Fruit fly (Drosophila melanogaster): ENCODE results near the gene CG31115.
A peak's percentile ranks its signal among the peaks of the same experiment; 100 is the strongest.

CG31115 gene

DNA sequence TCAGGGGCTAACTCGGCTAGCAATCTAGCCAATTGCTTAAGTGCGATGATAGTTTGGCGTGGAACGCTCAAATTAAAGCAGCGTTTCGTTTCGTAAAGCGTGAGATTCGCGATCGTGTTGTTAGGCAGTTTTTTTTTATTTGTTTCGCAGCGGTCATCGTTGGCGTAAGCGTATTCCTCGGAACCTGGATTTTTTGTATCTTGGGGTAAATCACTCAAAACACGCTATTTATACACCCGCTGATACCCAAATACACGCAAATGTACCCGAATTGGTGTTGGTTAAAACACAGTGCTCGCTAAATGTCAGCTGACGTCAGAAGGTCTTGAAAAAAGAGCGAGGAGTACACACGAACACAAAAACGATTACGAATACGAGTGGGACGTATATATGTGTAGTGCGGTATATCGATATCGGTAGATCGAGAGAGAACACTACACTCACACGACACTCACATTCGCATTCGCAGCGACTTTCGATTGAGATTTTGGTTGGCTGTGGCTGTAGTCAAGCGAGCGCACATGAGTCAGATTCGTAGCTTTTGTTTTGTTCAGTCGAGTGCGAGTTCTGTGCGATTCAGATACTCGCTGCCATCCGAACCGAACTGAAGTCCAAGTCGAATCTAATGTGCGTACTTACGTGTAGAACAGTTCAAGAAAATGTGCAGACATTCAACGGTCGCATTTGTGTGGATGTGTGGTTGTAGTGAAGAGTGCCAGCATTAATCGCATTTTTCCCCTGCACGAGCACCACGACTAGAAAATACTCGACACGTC, 13.2 kb downstream of the CG31115 start (continued):
- TF ChIP-seq D19A (tag; optimal IDR thresholded peaks at IDR 0.05) = no peak
- no peak for TF ChIP-seq HLH4C (GFP tag; IDR thresholded peaks at IDR 0.05; ENCODE audit: partially characterized antibody)
- TF ChIP-seq chinmo (GFP tag; IDR thresholded peaks at IDR 0.05; ENCODE audit: partially characterized antibody) = no peak
- no peak for TF ChIP-seq H15 (GFP tag; IDR thresholded peaks at IDR 0.05)
- no peak for TF ChIP-seq CG11247 (GFP tag; IDR thresholded peaks at IDR 0.05)
- no peak for TF ChIP-seq CG15269 (tag; optimal IDR thresholded peaks at IDR 0.05)
- no peak for TF ChIP-seq repo (GFP tag; optimal IDR thresholded peaks at IDR 0.05)
- no peak for TF ChIP-seq mam (GFP tag; optimal IDR thresholded peaks at IDR 0.05)
- no peak for TF ChIP-seq CG1792 (GFP tag; optimal IDR thresholded peaks at IDR 0.05)
- no peak for TF ChIP-seq ken (GFP tag; IDR thresholded peaks at IDR 0.05)
- peak; percentile 49 for TF ChIP-seq gfzf (GFP tag; optimal IDR thresholded peaks at IDR 0.05)
- TF ChIP-seq corto (GFP tag; optimal IDR thresholded peaks at IDR 0.05) = peak; percentile 58
- no peak for TF ChIP-seq CG17328 (GFP tag; IDR thresholded peaks at IDR 0.05)
- no peak for TF ChIP-seq Doc3 (GFP tag; IDR thresholded peaks at IDR 0.05; ENCODE audit: partially characterized antibody)
- TF ChIP-seq CG9609 (GFP tag; optimal IDR thresholded peaks at IDR 0.05) = no peak
- peak; percentile 10 for TF ChIP-seq HmgD (GFP tag; optimal IDR thresholded peaks at IDR 0.05)
- peak; percentile 72 for TF ChIP-seq lab (GFP tag; optimal IDR thresholded peaks at IDR 0.05)
- no peak for TF ChIP-seq Sox102F (GFP tag; optimal IDR thresholded peaks at IDR 0.05)
- TF ChIP-seq CG1024 (GFP tag; IDR thresholded peaks at IDR 0.05) = no peak
- TF ChIP-seq stc (GFP tag; IDR thresholded peaks at IDR 0.05) = no peak
- TF ChIP-seq CG18599 (GFP tag; optimal IDR thresholded peaks at IDR 0.05) = no peak
- no peak for TF ChIP-seq CG7786 (GFP tag; optimal IDR thresholded peaks at IDR 0.05)
- no peak for TF ChIP-seq CG11093 (GFP tag; IDR thresholded peaks at IDR 0.05)
- no peak for TF ChIP-seq ranshi (GFP tag; IDR thresholded peaks at IDR 0.05)
- TF ChIP-seq Poxn (GFP tag; IDR thresholded peaks at IDR 0.05) = no peak
- no peak for TF ChIP-seq scrt (GFP tag; optimal IDR thresholded peaks at IDR 0.05)
- TF ChIP-seq CG8089 (GFP tag; optimal IDR thresholded peaks at IDR 0.05) = no peak
- peak; percentile 11 for TF ChIP-seq zf30C (GFP tag; optimal IDR thresholded peaks at IDR 0.05)
- TF ChIP-seq chif (GFP tag; optimal IDR thresholded peaks at IDR 0.05) = no peak
- no peak for TF ChIP-seq CG3065 (GFP tag; optimal IDR thresholded peaks at IDR 0.05)
- no peak for TF ChIP-seq Vsx1 (GFP tag; optimal IDR thresholded peaks at IDR 0.05)
- TF ChIP-seq CG11723 (GFP tag; optimal IDR thresholded peaks at IDR 0.05) = no peak
- no peak for TF ChIP-seq CG9876 (GFP tag; optimal IDR thresholded peaks at IDR 0.05)
- TF ChIP-seq gsb (GFP tag; IDR thresholded peaks at IDR 0.05) = no peak
- TF ChIP-seq CG14710 (tag; optimal IDR thresholded peaks at IDR 0.05) = no peak
- TF ChIP-seq CG17802 (tag; optimal IDR thresholded peaks at IDR 0.05) = no peak
- no peak for TF ChIP-seq CG31441 (GFP tag; IDR thresholded peaks at IDR 0.05)
- TF ChIP-seq oc (tag; optimal IDR thresholded peaks at IDR 0.05) = no peak
- TF ChIP-seq CG7271 (tag; optimal IDR thresholded peaks at IDR 0.05) = peak; percentile 55
- TF ChIP-seq Atf-2 (GFP tag; optimal IDR thresholded peaks at IDR 0.05) = no peak
- TF ChIP-seq sna (GFP tag; IDR thresholded peaks at IDR 0.05; ENCODE audit: partially characterized antibody) = no peak
- peak; percentile 10 for TF ChIP-seq crc (GFP tag; optimal IDR thresholded peaks at IDR 0.05)
- no peak for TF ChIP-seq CG9215 (GFP tag; IDR thresholded peaks at IDR 0.05)
- TF ChIP-seq ATbp (GFP tag; optimal IDR thresholded peaks at IDR 0.05) = no peak
- peak; percentile 48 for TF ChIP-seq odd (GFP tag; optimal IDR thresholded peaks at IDR 0.05)
- TF ChIP-seq MTF-1 (GFP tag; optimal IDR thresholded peaks at IDR 0.05; ENCODE audit: borderline replicate concordance) = peak; percentile 24
- TF ChIP-seq sens-2 (GFP tag; IDR thresholded peaks at IDR 0.05) = no peak
- peak; percentile 55 for TF ChIP-seq grn (GFP tag; optimal IDR thresholded peaks at IDR 0.05)
- peak in 1 of 2 experiments; percentile 37 for TF ChIP-seq bsh (GFP tag; optimal IDR thresholded peaks at IDR 0.05)
